Fruit fly (Drosophila melanogaster): ENCODE data around the gene Rpt3.

Rpt3 gene

DNA sequence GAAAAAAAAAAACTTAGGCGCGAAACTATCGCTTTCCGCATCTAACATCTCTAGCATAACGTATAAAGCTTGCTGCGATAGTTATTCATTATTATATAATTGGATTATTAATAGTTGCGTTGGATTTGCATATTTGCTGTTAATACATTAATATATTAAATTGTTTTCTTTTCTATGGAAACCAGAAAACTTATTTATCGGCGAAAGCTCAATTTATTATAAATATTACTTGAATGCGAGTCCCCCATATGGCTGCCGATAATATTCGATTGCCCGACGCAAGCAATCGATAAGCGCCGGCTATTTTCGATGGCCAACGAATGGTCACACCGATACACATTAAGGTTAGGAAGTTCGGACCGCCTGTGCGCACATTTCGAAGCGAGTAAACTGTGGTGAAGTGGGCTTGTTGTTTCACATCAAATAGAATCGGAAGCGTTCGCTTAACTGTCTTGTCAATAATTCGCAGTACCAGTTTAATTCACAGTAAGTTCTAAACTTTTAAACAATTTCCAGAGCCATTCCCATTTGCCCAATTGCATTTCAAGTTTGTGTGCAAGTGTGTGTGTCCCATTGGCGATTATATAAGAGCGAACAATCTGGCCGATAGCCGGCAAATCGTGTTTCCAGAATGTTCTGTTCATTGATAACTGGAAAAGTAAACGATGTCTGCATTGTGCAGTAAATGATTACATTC, 16.6 kb upstream of the Rpt3 start, which contains the start of gene Hsp60A (continued):
- TF ChIP-seq Deaf1 (tag; optimal IDR thresholded peaks at IDR 0.05) = no peak
- peak; percentile 38 for TF ChIP-seq tup (GFP tag; optimal IDR thresholded peaks at IDR 0.05)
- peak; percentile 58 for TF ChIP-seq Ptx1 (GFP tag; IDR thresholded peaks at IDR 0.05)
- TF ChIP-seq danr (GFP tag; IDR thresholded peaks at IDR 0.05) = no peak
- TF ChIP-seq Ets65A (GFP tag) = no peak
- TF ChIP-seq NFAT (GFP tag; IDR thresholded peaks at IDR 0.05) = no peak
- peak; percentile 19 for TF ChIP-seq CG3995 (GFP tag; optimal IDR thresholded peaks at IDR 0.05)
- TF ChIP-seq CG6272 (GFP tag; IDR thresholded peaks at IDR 0.05) = no peak
- TF ChIP-seq yki (optimal IDR thresholded peaks at IDR 0.05) = no peak
- peak; percentile 78 for TF ChIP-seq nerfin-2 (GFP tag; IDR thresholded peaks at IDR 0.05; ENCODE audit: partially characterized antibody)
- TF ChIP-seq Nf-YB (GFP tag; optimal IDR thresholded peaks at IDR 0.05) = peak; percentile 6
- peak; percentile 35 for TF ChIP-seq Dek (tag; optimal IDR thresholded peaks at IDR 0.05)
- peak; percentile 75 for TF ChIP-seq nmo (GFP tag; optimal IDR thresholded peaks at IDR 0.05)
- TF ChIP-seq cato (GFP tag; optimal IDR thresholded peaks at IDR 0.05; ENCODE audit: borderline replicate concordance) = no peak
- TF ChIP-seq CHES-1-like (GFP tag; optimal IDR thresholded peaks at IDR 0.05) = no peak
- no peak for TF ChIP-seq CG10565 (GFP tag; optimal IDR thresholded peaks at IDR 0.05)
- TF ChIP-seq CG4854 (GFP tag; optimal IDR thresholded peaks at IDR 0.05) = peak; percentile 8
- TF ChIP-seq az2 (GFP tag; optimal IDR thresholded peaks at IDR 0.05) = peak; percentile 54
- no peak for TF ChIP-seq zf30C (GFP tag; optimal IDR thresholded peaks at IDR 0.05)
- peak in 1 of 2 experiments; percentile 55 for TF ChIP-seq bsh (GFP tag; optimal IDR thresholded peaks at IDR 0.05)
- no peak for TF ChIP-seq CG3065 (GFP tag; optimal IDR thresholded peaks at IDR 0.05)
- TF ChIP-seq lmd (GFP tag; IDR thresholded peaks at IDR 0.05) = peak; percentile 38; the same call in 1 of the 2 replicates
- peak; percentile 32; the same call in 1 of the 2 replicates for TF ChIP-seq CG10959 (GFP tag; IDR thresholded peaks at IDR 0.05)
- peak; percentile 59 for TF ChIP-seq CG7839 (tag; optimal IDR thresholded peaks at IDR 0.05)
- TF ChIP-seq CG14667 (GFP tag; IDR thresholded peaks at IDR 0.05) = no peak
- TF ChIP-seq rib (GFP tag; IDR thresholded peaks at IDR 0.05) = no peak
- peak; percentile 6 for TF ChIP-seq YL-1 (GFP tag; optimal IDR thresholded peaks at IDR 0.05)
- no peak for TF ChIP-seq CG2202 (tag; optimal IDR thresholded peaks at IDR 0.05)
- TF ChIP-seq CG6254 (GFP tag; optimal IDR thresholded peaks at IDR 0.05) = no peak
- TF ChIP-seq CG16813 (GFP tag; IDR thresholded peaks at IDR 0.05; ENCODE audit: partially characterized antibody) = peak; percentile 80
- TF ChIP-seq slp2 (GFP tag; optimal IDR thresholded peaks at IDR 0.05) = no peak
- TF ChIP-seq CG12299 (tag; optimal IDR thresholded peaks at IDR 0.05) = peak; percentile 46
- no peak for TF ChIP-seq btn (GFP tag; optimal IDR thresholded peaks at IDR 0.05)
- no peak for TF ChIP-seq CG11085 (GFP tag; IDR thresholded peaks at IDR 0.05)
- peak; percentile 26; the same call in 1 of the 2 replicates for TF ChIP-seq CG6689 (GFP tag; IDR thresholded peaks at IDR 0.05)
- no peak for TF ChIP-seq Hmx (GFP tag; optimal IDR thresholded peaks at IDR 0.05)
- peak; percentile 76; the same call in 1 of the 2 replicates for TF ChIP-seq sna (GFP tag; IDR thresholded peaks at IDR 0.05; ENCODE audit: partially characterized antibody)
- TF ChIP-seq CG11456 (GFP tag; IDR thresholded peaks at IDR 0.05) = 0 out of 3 replicates have a peak, but pooled peaks have one; percentile 8
- TF ChIP-seq CG10979 (tag; optimal IDR thresholded peaks at IDR 0.05) = peak; percentile 31
- no peak for TF ChIP-seq CG2889 (GFP tag; IDR thresholded peaks at IDR 0.05)
- no peak for TF ChIP-seq Stat92E (GFP tag; optimal IDR thresholded peaks at IDR 0.05)
- peak; percentile 21 for TF ChIP-seq lbe (GFP tag; optimal IDR thresholded peaks at IDR 0.05)
- no peak for TF ChIP-seq CG15073 (GFP tag; optimal IDR thresholded peaks at IDR 0.05)
- TF ChIP-seq wdn (GFP tag; IDR thresholded peaks at IDR 0.05) = no peak
- peak; percentile 34; the same call in 1 of the 3 replicates for TF ChIP-seq B-H1 (GFP tag; IDR thresholded peaks at IDR 0.05)
- TF ChIP-seq knrl (GFP tag; IDR thresholded peaks at IDR 0.05; ENCODE audit: partially characterized antibody) = peak; percentile 90
- TF ChIP-seq gem (tag; optimal IDR thresholded peaks at IDR 0.05) = peak; percentile 73
- no peak for TF ChIP-seq tio (GFP tag; optimal IDR thresholded peaks at IDR 0.05)
- TF ChIP-seq Sox100B (GFP tag; optimal IDR thresholded peaks at IDR 0.05) = no peak
